Worm (Caenorhabditis elegans) whole organism, L3 larva: ENCODE measurements around the gene Y47D3A.14.

Experiments
- ceh-16 ChIP-seq: sonication (generic microtip); optimal IDR thresholded peaks from 2 replicates; lab custom pipeline; 2017; ENCODE audit warnings: missing biosample characterization, missing genetic modification characterization
- ceh-28 ChIP-seq: fragments of 150-350 bp; optimal IDR thresholded peaks from 2 replicates; lab custom pipeline; 2014; ENCODE audit warnings: missing biosample characterization, missing genetic modification reagents, missing genetic modification characterization
- eor-1 ChIP-seq, 2 experiments: fragments of 150-350 bp; optimal IDR thresholded peaks; 2 replicates each; lab custom pipeline; 2014 to 2018; ENCODE audit warnings: missing biosample characterization in 2 of 2, missing genetic modification characterization in 2 of 2
- fkh-2 ChIP-seq: fragments of 150-350 bp; optimal IDR thresholded peaks from 2 replicates; lab custom pipeline; 2014; ENCODE audit warnings: missing biosample characterization, missing genetic modification reagents, missing genetic modification characterization
- fos-1 ChIP-seq: fragments of 150-350 bp; optimal IDR thresholded peaks from 2 replicates; lab custom pipeline; 2014; ENCODE audit warnings: missing biosample characterization, missing genetic modification characterization
- mdl-1 ChIP-seq: fragments of 150-350 bp; optimal IDR thresholded peaks from 2 replicates; lab custom pipeline; 2014; ENCODE audit warnings: missing biosample characterization, missing genetic modification characterization
- nhr-11 ChIP-seq: fragments of 150-350 bp; optimal IDR thresholded peaks from 2 replicates; lab custom pipeline; 2014; ENCODE audit warnings: missing biosample characterization, missing genetic modification characterization
- nhr-76 ChIP-seq: fragments of 150-350 bp; sonication (generic microtip); optimal IDR thresholded peaks from 5 replicates; lab custom pipeline; 2014; ENCODE audit warnings: missing biosample characterization, missing genetic modification characterization
- tbx-2 ChIP-seq: sonication (generic microtip); optimal IDR thresholded peaks from 2 replicates; lab custom pipeline; 2016; ENCODE audit warnings: mild to moderate bottlenecking, missing genetic modification characterization, missing compliant biosample characterization

- no peak for TF ChIP-seq nhr-11 (tag; lab: Kevin White, UChicago)
- no peak for TF ChIP-seq ceh-16 (tag; lab: Kevin White, UChicago)
- no peak for TF ChIP-seq mdl-1 (tag; lab: Kevin White, UChicago)
- no peak for TF ChIP-seq nhr-76 (tag; lab: Kevin White, UChicago)
- no peak for TF ChIP-seq fkh-2 (tag; lab: Kevin White, UChicago)
- TF ChIP-seq fos-1 (tag; lab: Kevin White, UChicago) = no peak
- no peak for TF ChIP-seq tbx-2 (tag; lab: Kevin White, UChicago)
- TF ChIP-seq ceh-28 (tag; lab: Kevin White, UChicago) = peak; percentile 99
- no peak for TF ChIP-seq eor-1 (tag; optimal IDR thresholded peaks at IDR 0.05; lab: Kevin White, UChicago)
These were observed 15.0 kb downstream of the Y47D3A.14 start for ce11 chrIII:11221583-11222191.
